Fruit fly (Drosophila melanogaster) whole organism, adult: Measurements from ENCODE around the gene Ent2.

Source experiments
- CG1620 ChIP-seq: fragments of 200-800 bp; sonication (Bioruptor generic); optimal IDR thresholded peaks from 2 replicates; lab custom pipeline; 2016; ENCODE audit warnings: missing biosample characterization, missing genetic modification characterization
- CG5204 ChIP-seq: fragments of 200-800 bp; sonication (Bioruptor generic); optimal IDR thresholded peaks from 2 replicates; lab custom pipeline; 2016; ENCODE audit warnings: missing biosample characterization, missing genetic modification characterization
- Mnt ChIP-seq: fragments of 200-800 bp; sonication (Bioruptor generic); optimal IDR thresholded peaks from 2 replicates; lab custom pipeline; 2016; ENCODE audit warnings: missing biosample characterization, mild to moderate bottlenecking, missing genetic modification characterization
- tj ChIP-seq: fragments of 200-800 bp; sonication (Bioruptor generic); optimal IDR thresholded peaks from 3 replicates; lab custom pipeline; 2017; ENCODE audit warnings: missing biosample characterization, mild to moderate bottlenecking, missing genetic modification characterization, moderate library complexity

DNA sequence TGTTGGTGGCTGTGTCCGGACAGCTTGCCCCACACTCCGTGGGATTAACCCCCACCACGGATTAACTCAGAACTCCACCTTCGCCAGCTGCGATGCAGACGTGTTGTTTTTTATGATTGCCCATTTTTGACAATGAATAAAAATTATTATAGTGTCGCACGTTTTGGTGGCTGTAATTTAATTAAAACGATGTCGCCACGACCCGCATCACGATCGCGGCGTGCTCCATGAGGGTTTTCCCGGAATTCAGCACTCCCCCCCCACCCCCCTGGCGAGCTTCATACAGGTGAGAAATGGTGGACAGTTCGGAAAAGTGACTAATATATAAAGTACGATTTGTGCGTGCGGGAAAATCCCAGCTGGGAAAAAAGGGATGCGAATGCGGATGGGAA is 8.3 kb upstream of the Ent2 start:
- TF ChIP-seq CG1620 (no peak), tj (no peak), Mnt (GFP tag; lab: Kevin White, UChicago) (no peak), CG5204 (no peak)
